Worm (Caenorhabditis elegans): ENCODE results near the gene F38B7.2.
A peak's percentile ranks its signal among the peaks of the same experiment; 100 is the strongest.

Gene F38B7.2

ce11 chrV:11532964-11533363 is 10.8 kb upstream of the F38B7.2 start:
- peak; percentile 1 to 14 for TF ChIP-seq efl-1 (optimal IDR thresholded peaks at IDR 0.05)
- TF ChIP-seq efl-1 (GFP tag; optimal IDR thresholded peaks at IDR 0.05 in 1 of 2): peak in 1 of 2 experiments; percentile 90
- peak in 1 of 2 experiments; percentile 58 for TF ChIP-seq egl-27 (tag; optimal IDR thresholded peaks at IDR 0.05)
- peak; percentile 1 for TF ChIP-seq mep-1 (tag; optimal IDR thresholded peaks at IDR 0.05)
- TF ChIP-seq pax-3 (tag; optimal IDR thresholded peaks at IDR 0.05): peak; percentile 27
- no peak for TF ChIP-seq nhr-11 (tag; optimal IDR thresholded peaks at IDR 0.05)
- TF ChIP-seq nhr-71 (tag; optimal IDR thresholded peaks at IDR 0.05): peak; percentile 66
- TF ChIP-seq dsc-1 (tag; optimal IDR thresholded peaks at IDR 0.05): no peak
- no peak for TF ChIP-seq fkh-4 (tag; optimal IDR thresholded peaks at IDR 0.05; ENCODE audit: borderline replicate concordance)
- TF ChIP-seq lin-14 (GFP tag; optimal IDR thresholded peaks at IDR 0.05): peak; percentile 88
- no peak for TF ChIP-seq nhr-12 (tag; optimal IDR thresholded peaks at IDR 0.05)
- TF ChIP-seq unc-98 (GFP tag; IDR thresholded peaks at IDR 0.05): no peak
- TF ChIP-seq nhr-76 (tag; optimal IDR thresholded peaks at IDR 0.05): no peak
- TF ChIP-seq nhr-47 (tag; optimal IDR thresholded peaks at IDR 0.05): no peak
- peak; percentile 27 for TF ChIP-seq skn-1 (tag; optimal IDR thresholded peaks at IDR 0.05)
- TF ChIP-seq snu-23 (GFP tag; optimal IDR thresholded peaks at IDR 0.05): peak; percentile 51
- TF ChIP-seq mab-9 (GFP tag; IDR thresholded peaks at IDR 0.05): 0 out of 2 replicates have a peak, but pooled peaks have one; percentile 38
- TF ChIP-seq ets-5 (GFP tag; IDR thresholded peaks at IDR 0.05): no peak
- TF ChIP-seq swsn-7 (tag; optimal IDR thresholded peaks at IDR 0.05): peak; percentile 9
- TF ChIP-seq lin-35 (GFP tag; optimal IDR thresholded peaks at IDR 0.05): peak in 1 of 2 experiments; percentile 31
- TF ChIP-seq dpl-1 (GFP tag; optimal IDR thresholded peaks at IDR 0.05): peak in 1 of 3 experiments; percentile 8
- no peak for TF ChIP-seq ama-1 (optimal IDR thresholded peaks at IDR 0.05)
- no peak for TF ChIP-seq nhr-84 (tag; optimal IDR thresholded peaks at IDR 0.05)
- no peak for TF ChIP-seq sup-37 (GFP tag; optimal IDR thresholded peaks at IDR 0.05)
- TF ChIP-seq snpc-4 (tag; optimal IDR thresholded peaks at IDR 0.05): no peak
- no peak for TF ChIP-seq nhr-237 (tag; optimal IDR thresholded peaks at IDR 0.05)
- peak; percentile 63 for TF ChIP-seq nhr-20 (tag; optimal IDR thresholded peaks at IDR 0.05)
- TF ChIP-seq lsy-2 (tag; optimal IDR thresholded peaks at IDR 0.05): peak in 1 of 2 experiments; percentile 50
- no peak for TF ChIP-seq ztf-4 (tag; optimal IDR thresholded peaks at IDR 0.05)
- peak; percentile 100 for TF ChIP-seq blmp-1 (tag; optimal IDR thresholded peaks at IDR 0.05)
- peak; percentile 59 for TF ChIP-seq pag-3 (tag; optimal IDR thresholded peaks at IDR 0.05; ENCODE audit: borderline replicate concordance, insufficient read depth)
- no peak for TF ChIP-seq vab-15 (tag; optimal IDR thresholded peaks at IDR 0.05)
- peak; percentile 41 for TF ChIP-seq rnt-1 (tag; optimal IDR thresholded peaks at IDR 0.05)
- peak; percentile 13 for TF ChIP-seq lin-13 (GFP tag; optimal IDR thresholded peaks at IDR 0.05)
- TF ChIP-seq efl-3 (GFP tag; optimal IDR thresholded peaks at IDR 0.05): peak; percentile 13
- peak; percentile 14 for TF ChIP-seq jun-1 (tag; optimal IDR thresholded peaks at IDR 0.05)
- peak; percentile 99 for TF ChIP-seq nhr-85 (tag)
- peak; percentile 96 for TF ChIP-seq grh-1 (GFP tag; IDR thresholded peaks at IDR 0.05)
- TF ChIP-seq nhr-90 (tag; optimal IDR thresholded peaks at IDR 0.05; ENCODE audit: poor library complexity): peak; percentile 60
- TF ChIP-seq F16B12.6 (tag; optimal IDR thresholded peaks at IDR 0.05): no peak
- no peak for TF ChIP-seq irx-1 (tag; optimal IDR thresholded peaks at IDR 0.05)
- peak in 1 of 2 experiments; percentile 57 for TF ChIP-seq mdl-1 (tag; optimal IDR thresholded peaks at IDR 0.05)
- TF ChIP-seq elt-3 (tag; optimal IDR thresholded peaks at IDR 0.05): peak in 4 of 6 experiments; percentile 20 to 71 (median 39)

- TF ChIP-seq skn-1 (tag; optimal IDR thresholded peaks at IDR 0.05): no peak
- TF ChIP-seq ceh-63 (GFP tag; optimal IDR thresholded peaks at IDR 0.05): peak; percentile 17
These were observed 10.3 kb upstream of the F38B7.2 start for ce11 chrV:11533365-11533949.
